Worm (Caenorhabditis elegans) whole organism, early embryonic: ENCODE results near the gene C46F11.4.

Experiments used
- F13C5.2 ChIP-seq: sonication (generic microtip); optimal IDR thresholded peaks from 2 replicates; lab custom pipeline; 2017; ENCODE audit warnings: mild to moderate bottlenecking, missing genetic modification characterization, inconsistent platforms, missing compliant biosample characterization
- aly-1 ChIP-seq: sonication (generic microtip); optimal IDR thresholded peaks from 2 replicates; lab custom pipeline; 2016; ENCODE audit warnings: missing genetic modification characterization, missing compliant biosample characterization
- ama-1 ChIP-seq: fragments of 150-350 bp; optimal IDR thresholded peaks from 2 replicates; lab custom pipeline; 2014
- ceh-36 ChIP-seq: sonication (generic microtip); optimal IDR thresholded peaks from 2 replicates; lab custom pipeline; 2016; ENCODE audit warnings: missing genetic modification characterization, inconsistent platforms, missing compliant biosample characterization
- ets-7 ChIP-seq: sonication (generic microtip); optimal IDR thresholded peaks from 2 replicates; lab custom pipeline; 2016; ENCODE audit warnings: missing genotype, missing genetic modification characterization, missing compliant biosample characterization
- flt-1 ChIP-seq: fragments of 200-800 bp; sonication (Bioruptor generic); IDR thresholded peaks from 2 replicates; pipeline ENCODE4 v1.3.6; 2022; ENCODE audit warnings: missing genetic modification characterization, missing compliant biosample characterization
- hmbx-1 ChIP-seq: sonication (generic microtip); optimal IDR thresholded peaks from 2 replicates; lab custom pipeline; 2016; ENCODE audit warnings: mild to moderate bottlenecking, missing genetic modification characterization, missing compliant biosample characterization
- hnd-1 ChIP-seq: sonication (generic microtip); optimal IDR thresholded peaks from 2 replicates; lab custom pipeline; 2016; ENCODE audit warnings: missing genetic modification characterization, missing compliant biosample characterization
- scrt-1 ChIP-seq: fragments of 200-800 bp; sonication (Bioruptor generic); IDR thresholded peaks from 2 replicates; pipeline ENCODE4 v1.3.6; 2022; ENCODE audit warnings: missing genetic modification characterization, missing compliant biosample characterization
- tbx-11 ChIP-seq: fragments of 200-800 bp; sonication (Bioruptor generic); IDR thresholded peaks from 2 replicates; pipeline ENCODE4 v1.3.6; 2022; ENCODE audit warnings: missing genetic modification characterization, missing compliant biosample characterization
- tbx-37 ChIP-seq: fragments of 200-800 bp; sonication (Bioruptor generic); conservative IDR thresholded peaks from 2 replicates; pipeline ENCODE4 v1.3.6; 2022; ENCODE audit warnings: missing genetic modification reagents, missing genetic modification characterization, missing compliant biosample characterization

ce11 chrIII:3674149-3674548, 10.0 kb upstream of the C46F11.4 start:
- TF ChIP-seq flt-1 (no peak), hmbx-1 (tag; lab: Kevin White, UChicago) (no peak), aly-1 (tag; lab: Kevin White, UChicago) (no peak), ets-7 (tag; lab: Kevin White, UChicago) (no peak), hnd-1 (tag; lab: Kevin White, UChicago) (no peak), ama-1 (lab: Kevin White, UChicago) (no peak), tbx-37 (GFP tag; lab: Robert Waterston, UW) (no peak), scrt-1 (GFP tag; lab: Robert Waterston, UW) (no peak), ceh-36 (tag; lab: Kevin White, UChicago) (no peak), tbx-11 (GFP tag; lab: Robert Waterston, UW) (no peak), F13C5.2 (tag; lab: Kevin White, UChicago) (no peak)
